Fruit fly (Drosophila melanogaster) whole organism, prepupa: ENCODE measurements around the gene CG43049.

ENCODE experiments used
- CG11294 ChIP-seq: fragments of 200-800 bp; sonication (Bioruptor generic); IDR thresholded peaks from 2 replicates; pipeline ENCODE4 v1.3.6; 2022; ENCODE audit warnings: missing biosample characterization, missing genetic modification characterization
- CG31627 ChIP-seq: fragments of 200-800 bp; sonication (Bioruptor generic); optimal IDR thresholded peaks from 3 replicates; lab custom pipeline; 2016; ENCODE audit warnings: missing biosample characterization, missing genetic modification characterization
- CG32006 ChIP-seq: fragments of 200-800 bp; sonication (Bioruptor generic); optimal IDR thresholded peaks from 3 replicates; lab custom pipeline; 2017; ENCODE audit warnings: missing biosample characterization, mild to moderate bottlenecking, missing genetic modification characterization
- CG3919 ChIP-seq: fragments of 200-800 bp; sonication (Bioruptor generic); optimal IDR thresholded peaks from 3 replicates; lab custom pipeline; 2016; ENCODE audit warnings: missing biosample characterization, missing genetic modification characterization
- CG6163 ChIP-seq: fragments of 200-800 bp; sonication (Bioruptor generic); IDR thresholded peaks from 3 replicates; pipeline ENCODE4 v1.3.6; 2022; ENCODE audit warnings: missing biosample characterization, missing genetic modification characterization
- CG8632 ChIP-seq: fragments of 200-800 bp; sonication (Bioruptor generic); optimal IDR thresholded peaks from 3 replicates; lab custom pipeline; 2016; ENCODE audit warnings: missing biosample characterization, missing genetic modification characterization
- Eip78C ChIP-seq: fragments of 200-800 bp; sonication (Bioruptor generic); peaks from one replicate; lab custom pipeline; 2016; ENCODE audit warnings: missing biosample characterization, missing genetic modification characterization
- Ets21C ChIP-seq: fragments of 200-800 bp; sonication (Bioruptor generic); optimal IDR thresholded peaks from 3 replicates; lab custom pipeline; 2016; ENCODE audit warnings: missing biosample characterization, missing genetic modification characterization
- Hr39 ChIP-seq: fragments of 200-800 bp; sonication (Bioruptor generic); optimal IDR thresholded peaks from 2 replicates; lab custom pipeline; 2016; ENCODE audit warnings: missing biosample characterization, missing genetic modification characterization
- Met ChIP-seq: fragments of 200-800 bp; sonication (Bioruptor generic); optimal IDR thresholded peaks from 3 replicates; lab custom pipeline; 2016; ENCODE audit warnings: missing biosample characterization, missing genetic modification characterization
- Smox ChIP-seq: fragments of 200-800 bp; sonication (Bioruptor generic); optimal IDR thresholded peaks from 3 replicates; lab custom pipeline; 2016; ENCODE audit warnings: missing biosample characterization, missing genetic modification characterization
- Sox102F ChIP-seq: fragments of 200-800 bp; sonication (Bioruptor generic); optimal IDR thresholded peaks from 2 replicates; lab custom pipeline; 2016; ENCODE audit warnings: missing biosample characterization, mild to moderate bottlenecking, missing genetic modification characterization
- dac ChIP-seq: fragments of 200-800 bp; sonication (Bioruptor generic); optimal IDR thresholded peaks from 2 replicates; lab custom pipeline; 2017; ENCODE audit warnings: missing biosample characterization, mild to moderate bottlenecking, missing genetic modification characterization
- fkh ChIP-seq: fragments of 200-800 bp; sonication (Bioruptor generic); optimal IDR thresholded peaks from 3 replicates; lab custom pipeline; 2017; ENCODE audit warnings: missing biosample characterization, mild to moderate bottlenecking, missing genetic modification characterization, moderate library complexity
- pdm3 ChIP-seq: fragments of 200-800 bp; sonication (Bioruptor generic); optimal IDR thresholded peaks from 3 replicates; lab custom pipeline; 2016; ENCODE audit warnings: missing biosample characterization, missing genetic modification characterization
- salr ChIP-seq, 2 experiments: fragments of 200-800 bp; sonication (Bioruptor generic); optimal IDR thresholded peaks; 3 replicates each; lab custom pipeline; 2016 to 2018; ENCODE audit warnings: missing biosample characterization in 2 of 2, missing genetic modification characterization in 2 of 2, mild to moderate bottlenecking in 1 of 2
- spab ChIP-seq: fragments of 200-800 bp; sonication (Bioruptor generic); optimal IDR thresholded peaks from 2 replicates; lab custom pipeline; 2017; ENCODE audit warnings: missing biosample characterization, mild to moderate bottlenecking, missing genetic modification characterization, missing genetic modification reagents

CG43049 gene

DNA sequence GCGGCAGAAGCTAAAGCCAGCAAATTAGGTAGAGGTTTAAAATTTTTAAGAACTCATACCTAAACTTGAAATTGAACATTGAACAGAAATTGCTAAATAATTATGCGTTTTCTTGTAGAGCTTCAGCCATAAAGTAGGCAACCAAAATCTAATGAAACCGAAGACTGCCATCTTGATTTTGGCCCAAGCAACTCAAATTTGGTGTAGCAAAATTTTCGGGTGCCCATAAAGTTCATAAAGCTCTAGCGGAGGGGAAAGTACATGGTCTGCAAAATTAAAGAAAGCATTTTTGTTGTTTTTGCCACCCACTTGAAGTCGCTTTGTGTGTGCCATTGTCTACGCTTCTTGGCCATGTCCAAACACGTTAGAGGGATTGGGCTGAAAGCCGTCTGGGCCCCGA lies 32.1 kb downstream of the CG43049 start:
- TF ChIP-seq spab (GFP tag; lab: Kevin White, UChicago): no peak
- peak; percentile 22 for TF ChIP-seq Eip78C

DNA sequence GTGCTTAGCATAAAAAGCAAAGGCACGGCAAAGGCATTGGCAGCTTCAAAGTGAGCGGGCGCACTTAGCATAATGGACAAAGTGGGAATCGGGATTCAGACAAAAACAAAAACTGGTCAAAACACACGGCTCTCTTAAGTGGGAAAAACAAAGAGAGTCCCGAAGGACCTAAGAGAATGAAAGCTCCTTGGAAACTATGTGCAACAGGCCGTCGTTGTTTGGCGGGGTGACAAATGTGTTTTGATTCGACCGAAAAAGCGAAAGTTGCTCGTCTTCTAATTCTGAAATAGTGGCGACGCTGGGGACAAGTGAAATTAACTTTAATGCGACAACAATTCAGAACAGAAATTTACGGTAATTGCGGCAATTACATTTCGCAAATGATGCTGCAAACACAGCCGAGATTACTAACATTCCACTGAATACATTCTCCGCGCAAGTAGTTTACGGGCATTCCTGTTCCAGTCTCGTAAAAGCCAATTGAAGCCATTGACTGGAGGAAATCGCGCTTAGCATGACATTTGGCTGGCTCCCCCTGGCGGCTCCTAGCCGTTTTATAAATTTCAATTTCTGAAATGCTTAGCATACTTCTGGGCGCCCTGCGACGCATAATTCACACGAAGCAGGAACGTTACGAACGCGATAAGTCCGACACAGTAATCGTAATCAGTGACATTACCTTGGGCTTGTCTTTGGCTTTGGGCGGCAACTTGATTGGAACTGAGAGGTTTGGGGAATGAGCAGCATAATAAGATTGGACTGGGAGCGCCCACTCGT lies 43.5 kb downstream of the CG43049 start:
- TF ChIP-seq CG32006 (GFP tag; lab: Kevin White, UChicago) (no peak), CG31627 (GFP tag; lab: Kevin White, UChicago) (peak; percentile 38), Smox (GFP tag; lab: Kevin White, UChicago) (no peak), CG11294 (GFP tag; lab: Robert Waterston, UW) (no peak), pdm3 (peak; percentile 8), Sox102F (GFP tag; lab: Kevin White, UChicago) (no peak), CG6163 (GFP tag; lab: Robert Waterston, UW) (0 out of 3 replicates have a peak, but pooled peaks have one; percentile 25), Ets21C (GFP tag; lab: Kevin White, UChicago) (no peak), salr (GFP tag; optimal IDR thresholded peaks at IDR 0.05; lab: Kevin White, UChicago) (no peak), CG3919 (GFP tag; lab: Kevin White, UChicago) (peak; percentile 10), dac (GFP tag; lab: Kevin White, UChicago) (no peak), fkh (GFP tag; lab: Kevin White, UChicago) (no peak), Hr39 (GFP tag; lab: Kevin White, UChicago) (no peak), CG8632 (GFP tag; lab: Kevin White, UChicago) (no peak), Met (GFP tag; lab: Kevin White, UChicago) (no peak), Eip78C (peak; percentile 62)
